Worm (Caenorhabditis elegans) whole organism, L1 larva: Measurements from ENCODE around the gene sru-25.

ENCODE experiments used
- C16A3.4 ChIP-seq: fragments of 150-350 bp; optimal IDR thresholded peaks from 2 replicates; lab custom pipeline; 2014; ENCODE audit warnings: missing biosample characterization, missing genetic modification characterization
- alr-1 ChIP-seq: fragments of 200-800 bp; sonication (Bioruptor generic); optimal IDR thresholded peaks from 2 replicates; lab custom pipeline; 2018; ENCODE audit warnings: borderline replicate concordance, mild to moderate bottlenecking, missing genetic modification characterization, missing compliant biosample characterization
- ama-1 ChIP-seq: fragments of 150-350 bp; optimal IDR thresholded peaks from 2 replicates; lab custom pipeline; 2014
- blmp-1 ChIP-seq: fragments of 150-350 bp; optimal IDR thresholded peaks from 2 replicates; lab custom pipeline; 2014; ENCODE audit warnings: missing biosample characterization, missing genetic modification characterization
- ceh-63 ChIP-seq: fragments of 200-800 bp; sonication (Bioruptor generic); optimal IDR thresholded peaks from 2 replicates; lab custom pipeline; 2018; ENCODE audit warnings: mild to moderate bottlenecking, missing genetic modification characterization, missing compliant biosample characterization
- ceh-8 ChIP-seq: fragments of 200-800 bp; sonication (Bioruptor generic); optimal IDR thresholded peaks from 2 replicates; lab custom pipeline; 2018; ENCODE audit warnings: mild to moderate bottlenecking, missing genetic modification characterization, moderate library complexity, missing compliant biosample characterization
- ceh-88 ChIP-seq: fragments of 200-800 bp; sonication (Bioruptor generic); IDR thresholded peaks from 2 replicates; pipeline ENCODE4 v1.3.6; 2022; ENCODE audit warnings: missing genetic modification characterization, missing compliant biosample characterization
- dpl-1 ChIP-seq, 3 experiments: fragments of 150-350 bp in 2 of 3; sonication (generic microtip) in 1 of 3; optimal IDR thresholded peaks; 2 replicates each; lab custom pipeline; 2014 to 2017; ENCODE audit warnings: missing biosample characterization in 3 of 3, missing genetic modification characterization in 3 of 3, missing genetic modification reagents in 3 of 3
- elt-2 ChIP-seq: sonication (generic microtip); optimal IDR thresholded peaks from 2 replicates; lab custom pipeline; 2016; ENCODE audit warnings: missing genetic modification characterization, mild to moderate bottlenecking, inconsistent platforms, missing compliant biosample characterization, missing genetic modification reagents
- elt-3 ChIP-seq, 6 experiments: fragments of 150-350 bp in 1 of 6; sonication (generic microtip); optimal IDR thresholded peaks; 2 replicates each; lab custom pipeline; 2017 to 2018; ENCODE audit warnings: missing biosample characterization in 6 of 6, missing genetic modification characterization in 6 of 6, inconsistent platforms in 1 of 6
- ets-5 ChIP-seq: fragments of 200-800 bp; sonication (Bioruptor generic); IDR thresholded peaks from 2 replicates; pipeline ENCODE4 v1.3.6; 2022; ENCODE audit warnings: missing genetic modification characterization, missing compliant biosample characterization
- hlh-4 ChIP-seq: sonication (generic microtip); optimal IDR thresholded peaks from 2 replicates; lab custom pipeline; 2016; ENCODE audit warnings: mild to moderate bottlenecking, missing genetic modification characterization, missing compliant biosample characterization
- lin-14 ChIP-seq: fragments of 200-800 bp; sonication (Bioruptor generic); optimal IDR thresholded peaks from 2 replicates; lab custom pipeline; 2018; ENCODE audit warnings: mild to moderate bottlenecking, missing genetic modification characterization, moderate library complexity, missing compliant biosample characterization
- lin-15B ChIP-seq: fragments of 150-350 bp; sonication (generic microtip); optimal IDR thresholded peaks from 3 replicates; lab custom pipeline; 2014; ENCODE audit warnings: missing biosample characterization, missing genetic modification characterization
- lin-35 ChIP-seq, 2 experiments: fragments of 150-350 bp; optimal IDR thresholded peaks; 2 replicates each; lab custom pipeline; 2014; ENCODE audit warnings: missing biosample characterization in 2 of 2, missing genetic modification characterization in 2 of 2, missing genetic modification reagents in 2 of 2
- lin-39 ChIP-seq: fragments of 150-350 bp; optimal IDR thresholded peaks from 2 replicates; lab custom pipeline; 2014; ENCODE audit warnings: missing biosample characterization, missing genetic modification reagents, missing genetic modification characterization
- lsy-2 ChIP-seq, 2 experiments: fragments of 150-350 bp; optimal IDR thresholded peaks; 2 replicates each; lab custom pipeline; 2014; ENCODE audit warnings: missing biosample characterization in 2 of 2, missing genetic modification characterization in 2 of 2
- mdl-1 ChIP-seq, 2 experiments: fragments of 150-350 bp; optimal IDR thresholded peaks; 2 replicates each; lab custom pipeline; 2014 to 2017; ENCODE audit warnings: missing biosample characterization in 2 of 2, missing genetic modification characterization in 2 of 2, inconsistent platforms in 1 of 2
- nhr-12 ChIP-seq: sonication (generic microtip); optimal IDR thresholded peaks from 2 replicates; lab custom pipeline; 2017; ENCODE audit warnings: missing biosample characterization, missing genetic modification characterization
- nhr-19 ChIP-seq: fragments of 200-800 bp; sonication (Bioruptor generic); conservative IDR thresholded peaks from 2 replicates; pipeline ENCODE4 v1.3.6; 2022; ENCODE audit warnings: missing genetic modification characterization, missing compliant biosample characterization
- nhr-20 ChIP-seq: sonication (generic microtip); optimal IDR thresholded peaks from 2 replicates; lab custom pipeline; 2016; ENCODE audit warnings: mild to moderate bottlenecking, missing genetic modification characterization, missing compliant biosample characterization
- nhr-237 ChIP-seq: fragments of 150-350 bp; optimal IDR thresholded peaks from 2 replicates; lab custom pipeline; 2014; ENCODE audit warnings: missing biosample characterization, missing genetic modification characterization
- nhr-71 ChIP-seq: sonication (generic microtip); optimal IDR thresholded peaks from 2 replicates; lab custom pipeline; 2016; ENCODE audit warnings: mild to moderate bottlenecking, missing genetic modification characterization, moderate library complexity, missing compliant biosample characterization
- nhr-84 ChIP-seq: sonication (generic microtip); optimal IDR thresholded peaks from 2 replicates; lab custom pipeline; 2017; ENCODE audit warnings: missing biosample characterization, missing genetic modification characterization
- nhr-85 ChIP-seq: sonication (generic microtip); peaks from one replicate; lab custom pipeline; 2016; ENCODE audit warnings: missing genetic modification characterization, inconsistent platforms, missing compliant biosample characterization
- nhr-90 ChIP-seq: sonication (generic microtip); optimal IDR thresholded peaks from 2 replicates; lab custom pipeline; 2016; ENCODE audit warnings: mild to moderate bottlenecking, missing genetic modification characterization, missing compliant biosample characterization; ENCODE audit not compliant: poor library complexity
- pag-3 ChIP-seq: sonication (generic microtip); optimal IDR thresholded peaks from 2 replicates; lab custom pipeline; 2017; ENCODE audit warnings: missing genetic modification characterization, mild to moderate bottlenecking, missing compliant biosample characterization, antibody characterized with exemption, borderline replicate concordance; ENCODE audit not compliant: insufficient read depth
- snpc-4 ChIP-seq: fragments of 150-350 bp; optimal IDR thresholded peaks from 2 replicates; lab custom pipeline; 2014; ENCODE audit warnings: missing biosample characterization, missing genetic modification characterization
- snu-23 ChIP-seq: sonication (generic microtip); optimal IDR thresholded peaks from 2 replicates; lab custom pipeline; 2016; ENCODE audit warnings: missing genetic modification characterization, missing compliant biosample characterization
- sptf-1 ChIP-seq: fragments of 150-350 bp; optimal IDR thresholded peaks from 2 replicates; lab custom pipeline; 2014; ENCODE audit warnings: missing biosample characterization, missing genetic modification characterization
- unc-130 ChIP-seq: fragments of 150-350 bp; optimal IDR thresholded peaks from 2 replicates; lab custom pipeline; 2017; ENCODE audit warnings: missing biosample characterization, missing genetic modification characterization, inconsistent platforms
- unc-30 ChIP-seq: sonication (generic microtip); optimal IDR thresholded peaks from 2 replicates; lab custom pipeline; 2017; ENCODE audit warnings: missing biosample characterization, missing genetic modification characterization
- unc-62 ChIP-seq: fragments of 150-350 bp; optimal IDR thresholded peaks from 2 replicates; lab custom pipeline; 2014; ENCODE audit warnings: missing biosample characterization, missing genetic modification reagents, missing genetic modification characterization
- unc-86 ChIP-seq: sonication (generic microtip); optimal IDR thresholded peaks from 2 replicates; lab custom pipeline; 2016; ENCODE audit warnings: missing genetic modification characterization, missing compliant biosample characterization
- xbp-1 ChIP-seq: sonication (generic microtip); optimal IDR thresholded peaks from 2 replicates; lab custom pipeline; 2016; ENCODE audit warnings: missing genetic modification characterization, missing compliant biosample characterization
- zip-4 ChIP-seq: fragments of 200-800 bp; sonication (Bioruptor generic); optimal IDR thresholded peaks from 2 replicates; lab custom pipeline; 2018; ENCODE audit warnings: mild to moderate bottlenecking, missing genetic modification characterization, moderate library complexity, missing compliant biosample characterization

sru-25 gene

DNA sequence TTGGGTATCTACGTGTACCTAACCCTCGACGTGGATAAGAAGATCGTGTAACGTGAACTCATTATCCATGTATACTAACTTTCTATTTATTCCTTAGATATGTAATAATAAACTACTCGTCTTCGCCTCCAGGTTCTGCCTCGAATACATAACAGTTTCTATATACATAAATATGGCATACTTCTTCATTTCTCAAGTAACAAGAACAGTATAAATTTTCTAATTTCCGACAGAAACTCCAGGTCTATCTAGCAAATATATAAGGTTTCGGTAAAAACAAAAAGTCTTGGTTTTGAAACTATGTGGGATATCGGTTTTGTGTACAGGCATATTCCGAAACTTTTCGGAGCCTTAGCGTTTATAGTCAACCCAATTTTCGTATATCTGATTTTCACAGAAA is 35.8 kb downstream of the sru-25 start, which contains the start of gene srj-37:
Gene srj-37, plus strand, starts transcription at position 301 of the 400 bp plus-strand sequence.
- TF ChIP-seq unc-62 (GFP tag; lab: Kevin White, UChicago), result no peak
- TF ChIP-seq sptf-1 (tag; lab: Kevin White, UChicago), result no peak
- TF ChIP-seq xbp-1 (tag; lab: Kevin White, UChicago), result no peak
- no peak for TF ChIP-seq nhr-237
- no peak for TF ChIP-seq nhr-85
- TF ChIP-seq unc-30, result no peak
- TF ChIP-seq ceh-88 (GFP tag; lab: Robert Waterston, UW), result no peak
- no peak for TF ChIP-seq unc-86 (tag; lab: Kevin White, UChicago)
- no peak for TF ChIP-seq snu-23 (GFP tag; lab: Kevin White, UChicago)
- TF ChIP-seq mdl-1 (tag; optimal IDR thresholded peaks at IDR 0.05; lab: Kevin White, UChicago), result no peak
- TF ChIP-seq ama-1, result no peak
- no peak for TF ChIP-seq nhr-12 (tag; lab: Kevin White, UChicago)
- no peak for TF ChIP-seq alr-1 (tag; lab: Kevin White, UChicago)
- no peak for TF ChIP-seq nhr-84
- no peak for TF ChIP-seq lin-39 (tag; lab: Kevin White, UChicago)
- no peak for TF ChIP-seq dpl-1 (GFP tag; optimal IDR thresholded peaks at IDR 0.05; lab: Kevin White, UChicago)

DNA sequence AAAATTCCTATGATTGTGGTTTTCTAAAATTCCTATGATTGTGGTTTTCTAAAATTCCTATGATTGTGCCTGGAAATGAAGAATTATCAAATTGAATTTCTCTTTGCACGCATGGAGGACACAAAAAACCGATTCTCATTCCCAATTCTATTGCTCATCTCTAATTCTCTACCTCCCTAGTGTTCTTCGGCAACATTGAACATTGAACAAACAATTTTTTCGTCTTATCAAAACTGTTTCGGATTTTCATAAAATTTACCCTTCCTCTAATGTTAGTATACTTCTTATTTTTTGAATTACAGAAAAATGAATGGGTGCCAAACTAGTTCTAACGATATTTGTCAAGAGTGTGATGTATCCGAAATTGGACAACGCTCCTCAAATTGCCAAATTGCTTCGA is 37.8 kb downstream of the sru-25 start, which contains the start of gene pals-31:
Gene pals-31, plus strand, starts transcription at position 301 of the 400 bp plus-strand sequence.
- TF ChIP-seq nhr-19 (no peak), hlh-4 (tag; lab: Kevin White, UChicago) (no peak), lsy-2 (tag; optimal IDR thresholded peaks at IDR 0.05; lab: Kevin White, UChicago) (no peak)

- no peak for TF ChIP-seq ceh-8 (GFP tag; lab: Kevin White, UChicago)
- peak; percentile 27 for TF ChIP-seq nhr-71 (tag; lab: Kevin White, UChicago)
- TF ChIP-seq lin-15B (tag; lab: Kevin White, UChicago), result no peak
- peak in 1 of 6 experiments; percentile 8 for TF ChIP-seq elt-3 (tag; optimal IDR thresholded peaks at IDR 0.05; lab: Kevin White, UChicago)
- peak; percentile 80 for TF ChIP-seq nhr-85
- peak; percentile 44 for TF ChIP-seq snu-23 (GFP tag; lab: Kevin White, UChicago)
- peak; percentile 35 for TF ChIP-seq blmp-1 (tag; lab: Kevin White, UChicago)
- peak; percentile 20 for TF ChIP-seq unc-130 (tag; lab: Kevin White, UChicago)
- peak; percentile 33 for TF ChIP-seq nhr-20 (tag; lab: Kevin White, UChicago)
- no peak for TF ChIP-seq zip-4 (GFP tag; lab: Kevin White, UChicago)
- peak in 1 of 2 experiments; percentile 47 for TF ChIP-seq mdl-1 (tag; optimal IDR thresholded peaks at IDR 0.05; lab: Kevin White, UChicago)
- peak in 1 of 2 experiments; percentile 10 for TF ChIP-seq lsy-2 (tag; optimal IDR thresholded peaks at IDR 0.05; lab: Kevin White, UChicago)
- TF ChIP-seq C16A3.4, result peak; percentile 27
- no peak for TF ChIP-seq pag-3
- TF ChIP-seq lin-14 (GFP tag; lab: Kevin White, UChicago), result peak; percentile 95
- TF ChIP-seq ceh-63 (GFP tag; lab: Kevin White, UChicago), result no peak
- peak; percentile 66 for TF ChIP-seq snpc-4 (tag; lab: Kevin White, UChicago)
- TF ChIP-seq hlh-4 (tag; lab: Kevin White, UChicago), result no peak
- TF ChIP-seq nhr-90, result peak; percentile 0
- TF ChIP-seq ets-5, result no peak
- TF ChIP-seq lin-35 (GFP tag; optimal IDR thresholded peaks at IDR 0.05; lab: Kevin White, UChicago), result peak in 1 of 2 experiments; percentile 67
- TF ChIP-seq elt-2 (tag; lab: Kevin White, UChicago), result peak; percentile 29
Observed at ce11 chrV:635630-636029, 38.5 kb downstream of the sru-25 start.

ce11 chrV:634855-635254 is 39.3 kb downstream of the sru-25 start, which contains the start of gene F48G7.10:
TSS of gene F48G7.10 (minus strand) at chrV:634955.
- no peak for TF ChIP-seq lin-35 (GFP tag; optimal IDR thresholded peaks at IDR 0.05; lab: Kevin White, UChicago)
- TF ChIP-seq nhr-85, result peak; percentile 58
